Worm (Caenorhabditis elegans): ENCODE data around the gene gob-1.

The gob-1 gene

DNA sequence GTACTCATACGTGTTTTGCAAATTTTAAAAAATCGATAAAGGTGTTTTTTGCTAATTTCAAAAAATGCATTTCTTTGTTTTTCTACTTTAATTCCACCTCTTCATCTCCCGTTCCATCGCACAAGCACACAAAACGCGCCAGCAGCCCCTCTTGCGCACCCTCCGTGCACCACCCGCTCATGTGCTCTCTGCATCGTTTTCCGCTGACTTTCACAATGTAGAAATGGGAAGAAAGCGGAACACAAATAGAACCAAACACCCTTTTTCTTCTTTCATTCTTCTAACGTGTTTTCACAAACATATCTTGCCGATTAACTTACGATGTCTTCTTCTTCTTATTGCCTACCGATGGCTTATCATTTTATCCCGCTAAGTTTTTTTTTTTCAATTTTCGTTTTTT is 643 bp upstream of the gob-1 start:
- TF ChIP-seq ces-1 (GFP tag; optimal IDR thresholded peaks at IDR 0.05): peak; percentile 3
- no peak for TF ChIP-seq sem-2 (GFP tag; optimal IDR thresholded peaks at IDR 0.05)
- TF ChIP-seq nhr-76 (tag; optimal IDR thresholded peaks at IDR 0.05): no peak
- TF ChIP-seq drap-1 (GFP tag; optimal IDR thresholded peaks at IDR 0.05): peak; percentile 51
- TF ChIP-seq nhr-237 (tag; optimal IDR thresholded peaks at IDR 0.05): peak; percentile 10
- TF ChIP-seq nhr-12 (tag; optimal IDR thresholded peaks at IDR 0.05): no peak
- peak; percentile 71 for TF ChIP-seq mep-1 (tag; optimal IDR thresholded peaks at IDR 0.05)
- no peak for TF ChIP-seq elt-1 (tag; optimal IDR thresholded peaks at IDR 0.05; ENCODE audit: borderline replicate concordance, insufficient read depth)
- no peak for TF ChIP-seq unc-39 (tag; optimal IDR thresholded peaks at IDR 0.05)
- no peak for TF ChIP-seq ceh-39 (tag; optimal IDR thresholded peaks at IDR 0.05)
- TF ChIP-seq mls-2 (tag; optimal IDR thresholded peaks at IDR 0.05): peak; percentile 64
- peak; percentile 60 for TF ChIP-seq lsy-2 (tag; optimal IDR thresholded peaks at IDR 0.05)
- TF ChIP-seq snpc-4 (tag; optimal IDR thresholded peaks at IDR 0.05): no peak
- TF ChIP-seq ceh-83 (GFP tag; optimal IDR thresholded peaks at IDR 0.05): no peak
- TF ChIP-seq pha-4 (tag; optimal IDR thresholded peaks at IDR 0.05): peak; percentile 56
- TF ChIP-seq nhr-28 (tag; optimal IDR thresholded peaks at IDR 0.05): no peak
- TF ChIP-seq lin-32 (GFP tag; optimal IDR thresholded peaks at IDR 0.05): no peak
- no peak for TF ChIP-seq mab-5 (tag; optimal IDR thresholded peaks at IDR 0.05)
- peak; percentile 19 for TF ChIP-seq ztf-11 (tag; optimal IDR thresholded peaks at IDR 0.05)
- TF ChIP-seq lin-13 (tag; optimal IDR thresholded peaks at IDR 0.05): peak; percentile 81
- TF ChIP-seq M03D4.4 (tag; optimal IDR thresholded peaks at IDR 0.05): peak; percentile 67
- TF ChIP-seq zip-8 (tag; optimal IDR thresholded peaks at IDR 0.05): no peak
- TF ChIP-seq cnd-1 (tag; optimal IDR thresholded peaks at IDR 0.05): peak; percentile 15
- TF ChIP-seq flh-1 (GFP tag; optimal IDR thresholded peaks at IDR 0.05): no peak
- TF ChIP-seq unc-120 (tag; optimal IDR thresholded peaks at IDR 0.05; ENCODE audit: poor library complexity, severe bottlenecking): no peak
- TF ChIP-seq hlh-1 (tag; optimal IDR thresholded peaks at IDR 0.05): no peak
- no peak for TF ChIP-seq bed-3 (GFP tag; optimal IDR thresholded peaks at IDR 0.05)
- no peak for TF ChIP-seq unc-62 (GFP tag; optimal IDR thresholded peaks at IDR 0.05)
- no peak for TF ChIP-seq ceh-43 (GFP tag; optimal IDR thresholded peaks at IDR 0.05)
- TF ChIP-seq tbx-8 (GFP tag; optimal IDR thresholded peaks at IDR 0.05): no peak
- TF ChIP-seq blmp-1 (tag; optimal IDR thresholded peaks at IDR 0.05): no peak
- no peak for TF ChIP-seq elt-3 (tag; optimal IDR thresholded peaks at IDR 0.05)
- TF ChIP-seq sptf-1 (tag; optimal IDR thresholded peaks at IDR 0.05): peak; percentile 70
- TF ChIP-seq nhr-2 (tag; optimal IDR thresholded peaks at IDR 0.05): no peak
- TF ChIP-seq ham-2 (GFP tag; optimal IDR thresholded peaks at IDR 0.05): no peak

DNA sequence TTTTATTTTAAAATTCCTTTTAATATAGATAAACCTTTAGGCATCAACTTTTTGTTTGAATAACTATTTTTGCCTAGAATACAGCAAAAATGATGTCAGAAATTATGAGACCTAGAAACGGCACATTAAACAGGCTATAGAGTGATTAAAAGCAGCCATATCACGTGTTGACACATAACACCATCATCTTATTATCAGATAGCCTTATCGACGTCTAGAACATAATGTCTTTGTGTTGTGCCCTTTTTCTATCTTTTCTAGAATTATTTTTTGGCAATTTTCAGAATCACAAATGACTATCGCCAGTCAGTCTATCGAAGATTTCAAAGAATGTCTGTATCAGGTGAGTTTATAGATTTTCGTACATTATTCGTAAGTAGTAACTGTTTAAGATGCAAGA is 752 bp downstream of the gob-1 start:
- TF ChIP-seq nhr-237 (tag; optimal IDR thresholded peaks at IDR 0.05) (no peak), tbx-8 (GFP tag; optimal IDR thresholded peaks at IDR 0.05) (no peak), lin-32 (GFP tag; optimal IDR thresholded peaks at IDR 0.05) (no peak), sem-2 (GFP tag; optimal IDR thresholded peaks at IDR 0.05) (no peak), ceh-39 (tag; optimal IDR thresholded peaks at IDR 0.05) (no peak), zip-8 (tag; optimal IDR thresholded peaks at IDR 0.05) (no peak), nhr-76 (tag; optimal IDR thresholded peaks at IDR 0.05) (no peak)

DNA sequence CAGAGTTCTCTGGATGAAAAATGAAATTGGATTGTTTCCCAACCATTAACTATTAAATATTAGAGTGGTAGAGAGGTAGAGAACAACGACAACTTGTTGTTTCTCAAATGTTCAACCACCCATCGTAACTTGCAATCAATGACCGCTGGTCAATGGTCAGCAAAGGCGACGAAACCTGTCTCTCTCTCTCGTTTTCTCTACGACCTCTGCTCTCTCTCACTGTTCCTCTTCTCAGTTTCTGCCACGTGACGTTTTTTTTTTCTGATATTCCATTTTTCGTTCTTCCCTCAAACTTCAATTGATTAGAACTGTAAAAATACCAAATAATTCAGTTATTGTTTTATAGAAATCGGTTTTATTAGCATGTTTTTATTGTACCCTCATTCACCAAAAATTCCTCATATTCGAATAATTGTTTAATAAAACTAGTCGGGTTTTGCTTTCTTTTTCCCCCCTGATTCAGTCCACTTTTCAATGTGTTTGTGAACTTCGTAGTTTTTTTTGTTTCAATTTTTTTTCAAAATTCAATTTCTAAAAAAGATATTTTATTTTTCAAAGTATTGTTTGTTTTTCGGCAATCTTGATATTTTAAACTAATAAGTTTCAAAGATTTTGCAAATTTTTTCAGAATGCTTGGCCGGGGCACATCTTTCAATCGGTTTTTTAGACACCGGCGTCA is 3.7 kb downstream of the gob-1 start, which contains the start of gene suox-1:
TSS of gene suox-1 (plus strand) at position 629 of the 679 bp plus-strand sequence.
- TF ChIP-seq mls-2 (tag; optimal IDR thresholded peaks at IDR 0.05) (no peak), unc-39 (tag; optimal IDR thresholded peaks at IDR 0.05) (no peak), ces-1 (GFP tag; optimal IDR thresholded peaks at IDR 0.05) (no peak), ztf-11 (tag; optimal IDR thresholded peaks at IDR 0.05) (no peak), lin-13 (tag; optimal IDR thresholded peaks at IDR 0.05) (no peak), bed-3 (GFP tag; optimal IDR thresholded peaks at IDR 0.05) (no peak), lsy-2 (tag; optimal IDR thresholded peaks at IDR 0.05) (no peak), sem-2 (GFP tag; optimal IDR thresholded peaks at IDR 0.05) (no peak), elt-3 (tag; optimal IDR thresholded peaks at IDR 0.05) (no peak), sptf-1 (tag; optimal IDR thresholded peaks at IDR 0.05) (no peak), ham-2 (GFP tag; optimal IDR thresholded peaks at IDR 0.05) (no peak), ceh-83 (GFP tag; optimal IDR thresholded peaks at IDR 0.05) (no peak), nhr-28 (tag; optimal IDR thresholded peaks at IDR 0.05) (no peak), cnd-1 (tag; optimal IDR thresholded peaks at IDR 0.05) (no peak), mab-5 (tag; optimal IDR thresholded peaks at IDR 0.05) (no peak), nhr-237 (tag; optimal IDR thresholded peaks at IDR 0.05) (no peak), blmp-1 (tag; optimal IDR thresholded peaks at IDR 0.05) (no peak), lin-32 (GFP tag; optimal IDR thresholded peaks at IDR 0.05) (no peak)
